Fruit fly (Drosophila melanogaster): ENCODE measurements around the gene pn.

Gene pn

DNA sequence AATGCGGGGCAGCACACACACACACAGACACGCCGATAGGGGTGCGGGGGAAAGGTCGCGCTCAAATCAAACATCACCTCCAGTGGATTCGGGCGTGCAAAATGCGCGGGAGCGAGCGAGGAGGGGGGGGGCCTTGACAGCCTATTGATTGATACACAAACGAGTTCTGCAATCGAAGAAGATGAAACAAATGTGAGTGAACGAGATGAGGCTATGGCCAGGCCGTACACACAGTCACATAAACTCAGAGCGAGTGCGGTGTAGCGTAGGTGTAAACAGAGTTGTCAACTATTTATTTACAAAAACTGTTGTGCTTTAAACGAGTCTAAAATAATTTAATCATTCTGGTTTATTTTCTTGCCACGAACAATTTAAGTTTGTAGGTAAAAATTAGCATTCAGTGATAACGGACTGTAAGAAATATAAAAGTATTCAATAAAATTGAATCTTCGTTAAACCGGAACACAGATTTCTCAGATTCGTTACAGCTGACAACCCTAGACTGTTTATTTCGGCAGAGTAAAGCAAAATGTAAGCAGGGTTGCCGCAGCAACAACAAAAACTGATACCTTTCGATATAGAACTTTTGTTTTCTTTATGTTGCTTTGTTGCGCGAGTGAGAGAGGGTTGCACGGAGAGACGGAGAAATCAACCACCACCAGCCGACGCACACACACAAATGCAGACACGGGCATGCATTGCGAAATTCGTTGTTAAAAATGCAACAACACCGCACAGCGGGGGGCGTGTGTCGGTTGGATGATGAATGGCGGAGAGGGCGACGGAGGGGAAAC is 45.8 kb upstream of the pn start (continued):
- TF ChIP-seq CG34224 (GFP tag; IDR thresholded peaks at IDR 0.05; ENCODE audit: partially characterized antibody) (no peak), CG7372 (GFP tag; IDR thresholded peaks at IDR 0.05) (peak; percentile 86), C15 (GFP tag; IDR thresholded peaks at IDR 0.05) (peak; percentile 75; the same call in 2 of the 3 replicates), CG30020 (tag; optimal IDR thresholded peaks at IDR 0.05) (peak; percentile 64), YL-1 (GFP tag; optimal IDR thresholded peaks at IDR 0.05) (peak; percentile 70), CG8388 (GFP tag; optimal IDR thresholded peaks at IDR 0.05) (peak; percentile 91), CG9215 (GFP tag; IDR thresholded peaks at IDR 0.05) (peak; percentile 83), CG14441 (GFP tag; IDR thresholded peaks at IDR 0.05) (peak; percentile 90), ase (GFP tag; IDR thresholded peaks at IDR 0.05) (peak; percentile 76), Rfx (GFP tag; IDR thresholded peaks at IDR 0.05) (peak; percentile 89), Ptx1 (GFP tag; IDR thresholded peaks at IDR 0.05) (peak; percentile 90), CG14050 (GFP tag; IDR thresholded peaks at IDR 0.05) (peak; percentile 79), CG3995 (GFP tag; optimal IDR thresholded peaks at IDR 0.05) (peak; percentile 60), CG11456 (GFP tag; IDR thresholded peaks at IDR 0.05) (peak; percentile 69), amos (GFP tag; IDR thresholded peaks at IDR 0.05; ENCODE audit: partially characterized antibody) (no peak), CG12659 (GFP tag; optimal IDR thresholded peaks at IDR 0.05) (peak; percentile 93), insv (GFP tag; optimal IDR thresholded peaks at IDR 0.05) (peak; percentile 12 to 68), CG8359 (GFP tag; optimal IDR thresholded peaks at IDR 0.05; ENCODE audit: borderline replicate concordance) (peak; percentile 76), sna (GFP tag; IDR thresholded peaks at IDR 0.05; ENCODE audit: partially characterized antibody) (no peak), CG10267 (tag; optimal IDR thresholded peaks at IDR 0.05) (peak; percentile 86), CG13775 (GFP tag; optimal IDR thresholded peaks at IDR 0.05) (peak; percentile 76), CG4282 (GFP tag; optimal IDR thresholded peaks at IDR 0.05) (peak; percentile 24), Sry-β (GFP tag; optimal IDR thresholded peaks at IDR 0.05) (peak; percentile 40), da (GFP tag; optimal IDR thresholded peaks at IDR 0.05) (peak; percentile 53), disco-r (GFP tag; optimal IDR thresholded peaks at IDR 0.05) (peak; percentile 79), fd64A (GFP tag; optimal IDR thresholded peaks at IDR 0.05) (peak; percentile 75), CG10959 (GFP tag; IDR thresholded peaks at IDR 0.05) (peak; percentile 71), bowl (GFP tag; IDR thresholded peaks at IDR 0.05) (peak; percentile 43; the same call in 1 of the 2 replicates), CG10654 (GFP tag; optimal IDR thresholded peaks at IDR 0.05) (peak; percentile 76), mam (GFP tag; optimal IDR thresholded peaks at IDR 0.05) (peak; percentile 86), CG6272 (GFP tag; IDR thresholded peaks at IDR 0.05) (peak; percentile 61), CG2129 (GFP tag; IDR thresholded peaks at IDR 0.05; ENCODE audit: partially characterized antibody) (no peak), PHDP (tag; optimal IDR thresholded peaks at IDR 0.05) (peak; percentile 94), CG2678 (tag; optimal IDR thresholded peaks at IDR 0.05) (peak; percentile 96), tio (GFP tag; optimal IDR thresholded peaks at IDR 0.05) (peak; percentile 81), CG10147 (GFP tag; optimal IDR thresholded peaks at IDR 0.05) (peak; percentile 87), gsb (GFP tag; IDR thresholded peaks at IDR 0.05) (peak; percentile 77), row (GFP tag; IDR thresholded peaks at IDR 0.05) (peak; percentile 94), Hr51 (GFP tag; optimal IDR thresholded peaks at IDR 0.05) (peak; percentile 65 to 92), tap (tag; optimal IDR thresholded peaks at IDR 0.05) (peak; percentile 90), Bgb (GFP tag; IDR thresholded peaks at IDR 0.05; ENCODE audit: partially characterized antibody) (0 out of 2 replicates have a peak, but pooled peaks have one; percentile 5), bcd (GFP tag; optimal IDR thresholded peaks at IDR 0.05) (peak; percentile 84), CG6813 (GFP tag; optimal IDR thresholded peaks at IDR 0.05) (peak; percentile 87), CG15696 (tag; optimal IDR thresholded peaks at IDR 0.05) (peak; percentile 92), salm (tag; optimal IDR thresholded peaks at IDR 0.05) (peak; percentile 88), chinmo (GFP tag; IDR thresholded peaks at IDR 0.05; ENCODE audit: partially characterized antibody) (peak; percentile 85; the same call in 3 of the 4 replicates), mirr (GFP tag; optimal IDR thresholded peaks at IDR 0.05) (peak; percentile 75), dysf (GFP tag; IDR thresholded peaks at IDR 0.05) (peak; percentile 92)
